Fruit fly (Drosophila melanogaster) whole organism, embryonic: ENCODE results near the gene CG4009.

Source experiments
- Atf-2 ChIP-seq: fragments of 200-800 bp; sonication (Bioruptor generic); optimal IDR thresholded peaks from 2 replicates; lab custom pipeline; 2016; ENCODE audit warnings: missing biosample characterization, missing genetic modification characterization
- Atf6 ChIP-seq: fragments of 200-800 bp; sonication (Bioruptor generic); IDR thresholded peaks from 2 replicates; pipeline ENCODE4 v1.3.6; 2022; ENCODE audit warnings: missing biosample characterization, missing genetic modification characterization
- B-H1 ChIP-seq: fragments of 200-800 bp; sonication (Bioruptor generic); IDR thresholded peaks from 3 replicates; pipeline ENCODE4 v1.3.6; 2022; ENCODE audit warnings: missing biosample characterization, missing genetic modification characterization
- CG10462 ChIP-seq: fragments of 200-800 bp; sonication (Bioruptor generic); optimal IDR thresholded peaks from 2 replicates; lab custom pipeline; 2016; ENCODE audit warnings: missing biosample characterization, missing genetic modification characterization
- CG11398 ChIP-seq: fragments of 200-800 bp; sonication (Bioruptor generic); optimal IDR thresholded peaks from 2 replicates; lab custom pipeline; 2016; ENCODE audit warnings: missing biosample characterization, missing genetic modification characterization
- CG12219 ChIP-seq: fragments of 200-800 bp; sonication (Bioruptor generic); optimal IDR thresholded peaks from 3 replicates; lab custom pipeline; 2018; ENCODE audit warnings: missing biosample characterization, mild to moderate bottlenecking, missing genetic modification characterization
- CG13296 ChIP-seq: fragments of 200-800 bp; sonication (Bioruptor generic); optimal IDR thresholded peaks from 3 replicates; lab custom pipeline; 2018; ENCODE audit warnings: missing biosample characterization, mild to moderate bottlenecking, missing genetic modification characterization
- CG15011 ChIP-seq: fragments of 200-800 bp; sonication (Bioruptor generic); optimal IDR thresholded peaks from 3 replicates; lab custom pipeline; 2018; ENCODE audit warnings: missing biosample characterization, mild to moderate bottlenecking, missing genetic modification characterization
- CG16815 ChIP-seq: fragments of 200-800 bp; sonication (Bioruptor generic); optimal IDR thresholded peaks from 3 replicates; lab custom pipeline; 2017; ENCODE audit warnings: missing biosample characterization, mild to moderate bottlenecking, missing genetic modification characterization
- CG18011 ChIP-seq: fragments of 200-800 bp; sonication (Bioruptor generic); optimal IDR thresholded peaks from 2 replicates; lab custom pipeline; 2017; ENCODE audit warnings: missing biosample characterization, missing genetic modification characterization, mild to moderate bottlenecking, moderate library complexity, missing genotype
- CG2116 ChIP-seq: fragments of 200-800 bp; sonication (Bioruptor generic); optimal IDR thresholded peaks from 3 replicates; lab custom pipeline; 2018; ENCODE audit warnings: missing biosample characterization, mild to moderate bottlenecking, missing genetic modification characterization
- CG32767 ChIP-seq: fragments of 200-800 bp; sonication (Bioruptor generic); IDR thresholded peaks from 2 replicates; pipeline ENCODE4 v1.3.6; 2022; ENCODE audit warnings: missing biosample characterization, missing genetic modification characterization
- CG3726 ChIP-seq: fragments of 200-800 bp; sonication (Bioruptor generic); IDR thresholded peaks from 3 replicates; pipeline ENCODE4, ENCODE4 v1.3.6; 2022; ENCODE audit warnings: missing biosample characterization, missing genetic modification characterization
- CG6654 ChIP-seq: fragments of 200-800 bp; sonication (Bioruptor generic); optimal IDR thresholded peaks from 2 replicates; lab custom pipeline; 2017; ENCODE audit warnings: missing biosample characterization, mild to moderate bottlenecking, missing genetic modification characterization
- CG6765 ChIP-seq: fragments of 200-800 bp; sonication (Bioruptor generic); optimal IDR thresholded peaks from 3 replicates; lab custom pipeline; 2017; ENCODE audit warnings: missing biosample characterization, mild to moderate bottlenecking, missing genetic modification characterization
- CG6854 ChIP-seq: fragments of 200-800 bp; sonication (Bioruptor generic); optimal IDR thresholded peaks from 3 replicates; lab custom pipeline; 2017; ENCODE audit warnings: missing biosample characterization, mild to moderate bottlenecking, missing genetic modification characterization
- CG7556 ChIP-seq: fragments of 200-800 bp; sonication (Bioruptor generic); optimal IDR thresholded peaks from 2 replicates; lab custom pipeline; 2017; ENCODE audit warnings: missing biosample characterization, mild to moderate bottlenecking, missing genetic modification characterization
- CoRest ChIP-seq: fragments of 200-800 bp; sonication (Bioruptor generic); optimal IDR thresholded peaks from 3 replicates; lab custom pipeline; 2018; ENCODE audit warnings: missing biosample characterization, mild to moderate bottlenecking, missing genetic modification characterization, moderate library complexity
- D19B ChIP-seq: fragments of 200-800 bp; sonication (Bioruptor generic); optimal IDR thresholded peaks from 2 replicates; lab custom pipeline; 2017; ENCODE audit warnings: missing biosample characterization, mild to moderate bottlenecking, missing genetic modification characterization
- Deaf1 ChIP-seq: fragments of 200-800 bp; optimal IDR thresholded peaks from 3 replicates; lab custom pipeline; 2019; ENCODE audit warnings: missing biosample characterization, mild to moderate bottlenecking, missing genetic modification characterization, moderate library complexity
- Dp ChIP-seq: fragments of 200-800 bp; sonication (Bioruptor generic); optimal IDR thresholded peaks from 2 replicates; lab custom pipeline; 2018; ENCODE audit warnings: missing biosample characterization, mild to moderate bottlenecking, missing genetic modification characterization, moderate library complexity
- Gug ChIP-seq: fragments of 200-800 bp; sonication (Bioruptor generic); IDR thresholded peaks from 4 replicates; pipeline ENCODE4 v1.3.6; 2022; ENCODE audit warnings: missing biosample characterization, missing genetic modification characterization
- Hand ChIP-seq: fragments of 200-800 bp; sonication (Bioruptor generic); optimal IDR thresholded peaks from 2 replicates; lab custom pipeline; 2017; ENCODE audit warnings: mild to moderate bottlenecking, missing biosample characterization, missing genetic modification reagents, missing genetic modification characterization
- Hsf ChIP-seq: fragments of 200-800 bp; sonication (Bioruptor generic); optimal IDR thresholded peaks from 3 replicates; lab custom pipeline; 2016; ENCODE audit warnings: missing biosample characterization, missing genetic modification characterization
- Kr ChIP-seq: fragments of 200-800 bp; sonication (Bioruptor generic); optimal IDR thresholded peaks from 2 replicates; lab custom pipeline; 2017; ENCODE audit warnings: missing biosample characterization, mild to moderate bottlenecking, missing genetic modification characterization
- Lpt ChIP-seq: fragments of >200 bp; optimal IDR thresholded peaks from 2 replicates; lab custom pipeline; 2018; ENCODE audit warnings: missing biosample characterization, missing genetic modification characterization
- NK7.1 ChIP-seq: fragments of 200-800 bp; sonication (Bioruptor generic); optimal IDR thresholded peaks from 3 replicates; lab custom pipeline; 2016; ENCODE audit warnings: missing biosample characterization, missing genetic modification characterization
- Oaz ChIP-seq: fragments of 200-800 bp; sonication (Bioruptor generic); IDR thresholded peaks from 2 replicates; pipeline ENCODE4 v1.3.6; 2022; ENCODE audit warnings: missing biosample characterization, missing genetic modification characterization
- Rfx ChIP-seq: fragments of 200-800 bp; sonication (Bioruptor generic); IDR thresholded peaks from 2 replicates; pipeline ENCODE4 v1.3.6; 2022; ENCODE audit warnings: missing biosample characterization, missing genetic modification characterization
- YL-1 ChIP-seq: fragments of 200-800 bp; sonication (Bioruptor generic); optimal IDR thresholded peaks from 3 replicates; lab custom pipeline; 2017; ENCODE audit warnings: missing biosample characterization, mild to moderate bottlenecking, missing genetic modification characterization
- ato ChIP-seq: fragments of 200-800 bp; sonication (Bioruptor generic); IDR thresholded peaks from 2 replicates; pipeline ENCODE4 v1.3.6; 2022; ENCODE audit warnings: missing biosample characterization, missing genetic modification characterization; ENCODE audit not compliant: partially characterized antibody
- bigmax ChIP-seq: fragments of 200-800 bp; sonication (Bioruptor generic); optimal IDR thresholded peaks from 2 replicates; lab custom pipeline; 2018; ENCODE audit warnings: missing biosample characterization, mild to moderate bottlenecking, missing genetic modification characterization
- disco-r ChIP-seq: fragments of 200-800 bp; sonication (Bioruptor generic); optimal IDR thresholded peaks from 2 replicates; lab custom pipeline; 2016; ENCODE audit warnings: missing biosample characterization, missing genetic modification characterization
- emc ChIP-seq: fragments of 200-800 bp; sonication (Bioruptor generic); optimal IDR thresholded peaks from 2 replicates; lab custom pipeline; 2016; ENCODE audit warnings: missing biosample characterization, missing genetic modification characterization
- esg ChIP-seq: fragments of 200-800 bp; sonication (Bioruptor generic); conservative IDR thresholded peaks from 2 replicates; pipeline ENCODE4 v1.3.6; 2022; ENCODE audit warnings: missing biosample characterization, missing genetic modification characterization
- ewg ChIP-seq: fragments of 200-800 bp; sonication (Bioruptor generic); optimal IDR thresholded peaks from 3 replicates; lab custom pipeline; 2017; ENCODE audit warnings: mild to moderate bottlenecking, missing biosample characterization, missing genetic modification reagents, missing genetic modification characterization
- fd3F ChIP-seq: fragments of 200-800 bp; sonication (Bioruptor generic); optimal IDR thresholded peaks from 2 replicates; lab custom pipeline; 2018; ENCODE audit warnings: missing biosample characterization, mild to moderate bottlenecking, missing genetic modification characterization, moderate library complexity
- fru ChIP-seq: fragments of >200 bp; optimal IDR thresholded peaks from 2 replicates; lab custom pipeline; 2017
- hkb ChIP-seq, 2 experiments: fragments of 200-800 bp in 1 of 2; fragments of >200 bp in 1 of 2; sonication (Bioruptor generic) in 1 of 2; IDR thresholded peaks in 1 of 2; optimal IDR thresholded peaks in 1 of 2; 2 replicates each; pipeline versions ENCODE4 v1.3.6 to Lab custom; 2017 to 2022; ENCODE audit warnings: missing biosample characterization in 1 of 2, missing genetic modification characterization in 1 of 2
- hth ChIP-seq: fragments of >200 bp; optimal IDR thresholded peaks from 2 replicates; lab custom pipeline; 2017; ENCODE audit warnings: inconsistent platforms
- jumu ChIP-seq: fragments of 200-800 bp; sonication (Bioruptor generic); optimal IDR thresholded peaks from 3 replicates; lab custom pipeline; 2016; ENCODE audit warnings: missing biosample characterization, missing genetic modification characterization
- luna ChIP-seq: fragments of 200-800 bp; sonication (Bioruptor generic); optimal IDR thresholded peaks from 2 replicates; lab custom pipeline; 2016; ENCODE audit warnings: missing biosample characterization, missing genetic modification characterization
- nerfin-1 ChIP-seq: fragments of 200-800 bp; sonication (Bioruptor generic); optimal IDR thresholded peaks from 3 replicates; lab custom pipeline; 2019; ENCODE audit warnings: missing biosample characterization, mild to moderate bottlenecking, missing genetic modification characterization, moderate library complexity
- pnt ChIP-seq: fragments of 200-800 bp; sonication (Bioruptor generic); optimal IDR thresholded peaks from 3 replicates; lab custom pipeline; 2016; ENCODE audit warnings: missing biosample characterization, missing genetic modification characterization
- sc ChIP-seq, 3 experiments: fragments of >200 bp in 2 of 3; fragments of 200-800 bp in 1 of 3; sonication (Bioruptor generic) in 1 of 3; optimal IDR thresholded peaks; 2 replicates in 2 of 3; 3 replicates in 1 of 3; lab custom pipeline; 2017; ENCODE audit warnings: mild to moderate bottlenecking in 1 of 3, missing biosample characterization in 1 of 3, missing genetic modification characterization in 1 of 3, missing genetic modification reagents in 1 of 3
- sisA ChIP-seq: fragments of 200-800 bp; sonication (Bioruptor generic); IDR thresholded peaks from 2 replicates; pipeline ENCODE4 v1.3.6; 2022; ENCODE audit warnings: missing biosample characterization, missing genetic modification characterization
- sr ChIP-seq: fragments of 200-800 bp; sonication (Bioruptor generic); IDR thresholded peaks from 3 replicates; pipeline ENCODE4 v1.3.6; 2022; ENCODE audit warnings: missing biosample characterization, missing genetic modification characterization
- tap ChIP-seq: fragments of 200-800 bp; optimal IDR thresholded peaks from 3 replicates; lab custom pipeline; 2019; ENCODE audit warnings: missing biosample characterization, mild to moderate bottlenecking, missing genetic modification characterization, moderate library complexity
- tx ChIP-seq: fragments of 200-800 bp; sonication (Bioruptor generic); optimal IDR thresholded peaks from 2 replicates; lab custom pipeline; 2016; ENCODE audit warnings: missing biosample characterization, missing genetic modification characterization
- vnd ChIP-seq: fragments of 200-800 bp; sonication (Bioruptor generic); IDR thresholded peaks from 3 replicates; pipeline ENCODE4 v1.3.6; 2022; ENCODE audit warnings: missing biosample characterization, missing genetic modification characterization; ENCODE audit not compliant: partially characterized antibody
- zfh1 ChIP-seq: fragments of 200-800 bp; sonication (Bioruptor generic); IDR thresholded peaks from 3 replicates; pipeline ENCODE4 v1.3.6; 2022; ENCODE audit warnings: missing biosample characterization, missing genetic modification characterization

CG4009 gene

dm6 chr3R:17020956-17021355, 14.9 kb downstream of the CG4009 start, which contains the start of gene Adsl (continued):
- TF ChIP-seq vnd (GFP tag; lab: Robert Waterston, UW) (no peak), hkb (optimal IDR thresholded peaks at IDR 0.05; lab: Kevin White, UChicago) (no peak), hkb (GFP tag; IDR thresholded peaks at IDR 0.05; lab: Robert Waterston, UW) (peak; percentile 73), CG10462 (GFP tag; lab: Kevin White, UChicago) (peak; percentile 73), fru (lab: Kevin White, UChicago) (no peak), Gug (GFP tag; lab: Robert Waterston, UW) (no peak), jumu (GFP tag; lab: Kevin White, UChicago) (no peak), nerfin-1 (no peak), Atf6 (GFP tag; lab: Robert Waterston, UW) (no peak), tap (tag; lab: Kevin White, UChicago) (peak; percentile 48), sc (optimal IDR thresholded peaks at IDR 0.05; lab: Kevin White, UChicago) (no peak), sc (GFP tag; optimal IDR thresholded peaks at IDR 0.05; lab: Kevin White, UChicago) (peak; percentile 67), CG32767 (GFP tag; lab: Robert Waterston, UW) (peak; percentile 35; the same call in 1 of the 2 replicates), CoRest (tag; lab: Kevin White, UChicago) (peak; percentile 85), CG2116 (peak; percentile 80), Rfx (GFP tag; lab: Robert Waterston, UW) (no peak; the same call in none of the 2 replicates), D19B (GFP tag; lab: Kevin White, UChicago) (peak; percentile 21), CG7556 (GFP tag; lab: Kevin White, UChicago) (no peak), sr (GFP tag; lab: Robert Waterston, UW) (no peak), CG6654 (GFP tag; lab: Kevin White, UChicago) (peak; percentile 7), Lpt (GFP tag; lab: Kevin White, UChicago) (no peak), emc (no peak), NK7.1 (GFP tag; lab: Kevin White, UChicago) (no peak), ato (GFP tag; lab: Robert Waterston, UW) (peak; percentile 26; the same call in 1 of the 2 replicates), CG3726 (GFP tag; lab: Robert Waterston, UW) (no peak), Hsf (GFP tag; lab: Kevin White, UChicago) (peak; percentile 32), CG16815 (GFP tag; lab: Kevin White, UChicago) (no peak), Oaz (GFP tag; lab: Robert Waterston, UW) (no peak), tx (GFP tag; lab: Kevin White, UChicago) (no peak), CG13296 (GFP tag; lab: Kevin White, UChicago) (no peak), fd3F (GFP tag; lab: Kevin White, UChicago) (no peak), Hand (GFP tag; lab: Kevin White, UChicago) (no peak), YL-1 (peak; percentile 74), sisA (no peak), CG11398 (GFP tag; lab: Kevin White, UChicago) (no peak), CG18011 (GFP tag; lab: Kevin White, UChicago) (no peak), hth (lab: Kevin White, UChicago) (no peak), CG6854 (peak; percentile 61), disco-r (GFP tag; lab: Kevin White, UChicago) (no peak), zfh1 (GFP tag; lab: Robert Waterston, UW) (peak; percentile 72), Kr (GFP tag; lab: Kevin White, UChicago) (no peak), ewg (peak; percentile 48), CG6765 (peak; percentile 78), CG15011 (peak; percentile 57), Deaf1 (tag; lab: Kevin White, UChicago) (no peak), pnt (GFP tag; lab: Kevin White, UChicago) (no peak), B-H1 (no peak; the same call in 2 of the 3 replicates), luna (GFP tag; lab: Kevin White, UChicago) (no peak), Dp (GFP tag; lab: Kevin White, UChicago) (peak; percentile 45), CG12219 (peak; percentile 76), bigmax (GFP tag; lab: Kevin White, UChicago) (peak; percentile 54), Atf-2 (GFP tag; lab: Kevin White, UChicago) (no peak), esg (GFP tag; lab: Robert Waterston, UW) (no peak)
